Worm (Caenorhabditis elegans) whole organism, L4 larva: ENCODE measurements around the gene suex-1.
"Not testable (repeated sequence)": the region's sequence is repeated elsewhere in the genome, so short reads cannot be mapped to it uniquely, and the experiment has no call there.

ENCODE experiments used
- D1046.2 ChIP-seq: fragments of 200-800 bp; sonication (Bioruptor generic); IDR thresholded peaks from 2 replicates; pipeline ENCODE4 v1.3.6; 2022; ENCODE audit warnings: missing genetic modification characterization, missing compliant biosample characterization
- F10B5.3 ChIP-seq: sonication (generic microtip); optimal IDR thresholded peaks from 2 replicates; lab custom pipeline; 2016; ENCODE audit warnings: mild to moderate bottlenecking, missing genetic modification characterization, missing compliant biosample characterization
- F37D6.2 ChIP-seq: sonication (generic microtip); optimal IDR thresholded peaks from 2 replicates; lab custom pipeline; 2016; ENCODE audit warnings: mild to moderate bottlenecking, missing genetic modification characterization, missing compliant biosample characterization
- F49E8.2 ChIP-seq: sonication (generic microtip); optimal IDR thresholded peaks from 2 replicates; lab custom pipeline; 2016; ENCODE audit warnings: missing compliant biosample characterization, mild to moderate bottlenecking, missing genetic modification characterization, borderline replicate concordance
- Y75B8A.6 ChIP-seq: fragments of 200-800 bp; sonication (Bioruptor generic); IDR thresholded peaks from 2 replicates; pipeline ENCODE4 v1.3.6; 2022; ENCODE audit warnings: missing genetic modification reagents, missing genetic modification characterization, missing compliant biosample characterization
- attf-4 ChIP-seq: sonication (generic microtip); optimal IDR thresholded peaks from 3 replicates; lab custom pipeline; 2017; ENCODE audit warnings: missing biosample characterization, missing genetic modification characterization
- ceh-20 ChIP-seq: fragments of 200-800 bp; sonication (Bioruptor generic); IDR thresholded peaks from 2 replicates; pipeline ENCODE4 v1.3.6; 2022; ENCODE audit warnings: missing genetic modification reagents, missing genetic modification characterization, missing compliant biosample characterization
- ceh-28 ChIP-seq: fragments of 150-350 bp; optimal IDR thresholded peaks from 2 replicates; lab custom pipeline; 2014; ENCODE audit warnings: missing biosample characterization, missing genetic modification reagents, missing genetic modification characterization
- cey-2 ChIP-seq: sonication (generic microtip); optimal IDR thresholded peaks from 3 replicates; lab custom pipeline; 2017; ENCODE audit warnings: missing genetic modification characterization, mild to moderate bottlenecking, missing compliant biosample characterization, antibody characterized with exemption, borderline replicate concordance; ENCODE audit not compliant: insufficient read depth
- daf-19 ChIP-seq: fragments of 200-800 bp; sonication (Bioruptor generic); conservative IDR thresholded peaks from 2 replicates; pipeline ENCODE4 v1.3.6; 2022; ENCODE audit warnings: missing genetic modification characterization, missing compliant biosample characterization
- daf-8 ChIP-seq: fragments of 200-800 bp; sonication (Bioruptor generic); IDR thresholded peaks from 2 replicates; pipeline ENCODE4 v1.3.6; 2022; ENCODE audit warnings: missing genetic modification characterization, missing compliant biosample characterization
- dmd-8 ChIP-seq: fragments of 200-800 bp; sonication (Bioruptor generic); IDR thresholded peaks from 2 replicates; pipeline ENCODE4 v1.3.6; 2022; ENCODE audit warnings: missing genetic modification characterization, missing compliant biosample characterization
- dmd-9 ChIP-seq: fragments of 200-800 bp; sonication (Bioruptor generic); IDR thresholded peaks from 2 replicates; pipeline ENCODE4 v1.3.6; 2022; ENCODE audit warnings: missing genetic modification reagents, missing genetic modification characterization, missing compliant biosample characterization
- fkh-10 ChIP-seq: fragments of 150-350 bp; optimal IDR thresholded peaks from 2 replicates; lab custom pipeline; 2014; ENCODE audit warnings: missing biosample characterization, missing genetic modification reagents, missing genetic modification characterization
- gei-8 ChIP-seq: fragments of 200-800 bp; sonication (Bioruptor generic); optimal IDR thresholded peaks from 2 replicates; lab custom pipeline; 2018; ENCODE audit warnings: mild to moderate bottlenecking, missing genetic modification characterization, missing compliant biosample characterization
- hif-1 ChIP-seq, 2 experiments: sonication (generic microtip); optimal IDR thresholded peaks; 2 replicates each; lab custom pipeline; 2016 to 2017; ENCODE audit warnings: missing compliant biosample characterization in 2 of 2, missing genetic modification characterization in 2 of 2, missing genetic modification reagents in 2 of 2, missing genotype in 2 of 2, mild to moderate bottlenecking in 1 of 2
- hlh-11 ChIP-seq: fragments of 200-800 bp; sonication (Bioruptor generic); optimal IDR thresholded peaks from 2 replicates; lab custom pipeline; 2018; ENCODE audit warnings: mild to moderate bottlenecking, missing genetic modification characterization, missing compliant biosample characterization
- hlh-30 ChIP-seq: sonication (generic microtip); optimal IDR thresholded peaks from 2 replicates; lab custom pipeline; 2017; ENCODE audit warnings: antibody characterized with exemption, mild to moderate bottlenecking, missing genetic modification characterization, missing compliant biosample characterization; ENCODE audit not compliant: insufficient read depth
- hmg-1.1 ChIP-seq: fragments of 200-800 bp; sonication (Bioruptor generic); IDR thresholded peaks from 2 replicates; pipeline ENCODE4 v1.3.6; 2022; ENCODE audit warnings: missing genetic modification reagents, missing genetic modification characterization, missing compliant biosample characterization
- lin-1 ChIP-seq: fragments of 200-800 bp; sonication (Bioruptor generic); IDR thresholded peaks from 2 replicates; pipeline ENCODE4 v1.3.6; 2022; ENCODE audit warnings: missing genetic modification reagents, missing genetic modification characterization, missing compliant biosample characterization
- lin-13 ChIP-seq: fragments of 150-350 bp; optimal IDR thresholded peaks from 2 replicates; lab custom pipeline; 2014; ENCODE audit warnings: missing biosample characterization, missing genetic modification reagents, missing genetic modification characterization
- lin-38 ChIP-seq: fragments of 200-800 bp; sonication (Bioruptor generic); IDR thresholded peaks from 2 replicates; pipeline ENCODE4 v1.3.6; 2022; ENCODE audit warnings: missing genetic modification reagents, missing genetic modification characterization, missing compliant biosample characterization
- madf-5 ChIP-seq, 2 experiments: fragments of 200-800 bp; sonication (Bioruptor generic); IDR thresholded peaks; 2 replicates each; pipeline ENCODE4 v1.3.6; 2022; ENCODE audit warnings: missing compliant biosample characterization in 2 of 2, missing genetic modification characterization in 2 of 2
- mdl-1 ChIP-seq, 2 experiments: fragments of 150-350 bp in 1 of 2; sonication (generic microtip) in 1 of 2; optimal IDR thresholded peaks; 2 replicates each; lab custom pipeline; 2014 to 2017; ENCODE audit warnings: missing biosample characterization in 2 of 2, missing genetic modification characterization in 2 of 2
- mep-1 ChIP-seq: fragments of 150-350 bp; sonication (generic microtip); optimal IDR thresholded peaks from 3 replicates; lab custom pipeline; 2014; ENCODE audit warnings: missing biosample characterization, missing genetic modification characterization
- mes-2 ChIP-seq: sonication (generic microtip); optimal IDR thresholded peaks from 2 replicates; lab custom pipeline; 2016; ENCODE audit warnings: missing genotype, mild to moderate bottlenecking, missing genetic modification characterization, missing compliant biosample characterization; ENCODE audit not compliant: poor library complexity, severe bottlenecking
- nhr-102 ChIP-seq: sonication (generic microtip); optimal IDR thresholded peaks from 2 replicates; lab custom pipeline; 2016; ENCODE audit warnings: mild to moderate bottlenecking, missing genetic modification characterization, moderate library complexity, missing compliant biosample characterization
- nhr-41 ChIP-seq: fragments of 200-800 bp; sonication (Bioruptor generic); IDR thresholded peaks from 2 replicates; pipeline ENCODE4 v1.3.6; 2022; ENCODE audit warnings: missing genetic modification reagents, missing genetic modification characterization, missing compliant biosample characterization
- nhr-6 ChIP-seq: fragments of 150-350 bp; optimal IDR thresholded peaks from 2 replicates; lab custom pipeline; 2014; ENCODE audit warnings: missing biosample characterization, missing genetic modification characterization
- pha-4 ChIP-seq, 2 experiments: fragments of 150-350 bp in 1 of 2; fragments of 200-800 bp in 1 of 2; sonication (Bioruptor generic) in 1 of 2; IDR thresholded peaks in 1 of 2; optimal IDR thresholded peaks in 1 of 2; 2 replicates each; pipeline versions ENCODE4 v1.3.6 to Lab custom; 2014 to 2022; ENCODE audit warnings: missing genetic modification characterization in 2 of 2, missing genetic modification reagents in 2 of 2, missing biosample characterization in 1 of 2, missing compliant biosample characterization in 1 of 2
- pqm-1 ChIP-seq: sonication (generic microtip); optimal IDR thresholded peaks from 2 replicates; lab custom pipeline; 2017; ENCODE audit warnings: missing biosample characterization, missing genetic modification characterization
- snpc-4 ChIP-seq: fragments of 150-350 bp; optimal IDR thresholded peaks from 2 replicates; lab custom pipeline; 2014; ENCODE audit warnings: missing biosample characterization, missing genetic modification characterization
- tag-97 ChIP-seq: fragments of 200-800 bp; sonication (Bioruptor generic); IDR thresholded peaks from 2 replicates; pipeline ENCODE4 v1.3.6; 2022; ENCODE audit warnings: missing genetic modification characterization, missing compliant biosample characterization
- tra-1 ChIP-seq: fragments of 200-800 bp; sonication (Bioruptor generic); IDR thresholded peaks from 2 replicates; pipeline ENCODE4 v1.3.6; 2022; ENCODE audit warnings: missing genetic modification reagents, missing genetic modification characterization, missing compliant biosample characterization
- zfp-2 ChIP-seq: sonication (generic microtip); optimal IDR thresholded peaks from 2 replicates; lab custom pipeline; 2016; ENCODE audit warnings: mild to moderate bottlenecking, missing genetic modification characterization, missing compliant biosample characterization
- zip-11 ChIP-seq: fragments of 200-800 bp; sonication (Bioruptor generic); IDR thresholded peaks from 2 replicates; pipeline ENCODE4 v1.3.6; 2022; ENCODE audit warnings: missing genetic modification characterization, missing compliant biosample characterization
- zip-2 ChIP-seq: fragments of 150-350 bp; optimal IDR thresholded peaks from 2 replicates; lab custom pipeline; 2014; ENCODE audit warnings: missing biosample characterization, missing genetic modification characterization

Gene suex-1

DNA sequence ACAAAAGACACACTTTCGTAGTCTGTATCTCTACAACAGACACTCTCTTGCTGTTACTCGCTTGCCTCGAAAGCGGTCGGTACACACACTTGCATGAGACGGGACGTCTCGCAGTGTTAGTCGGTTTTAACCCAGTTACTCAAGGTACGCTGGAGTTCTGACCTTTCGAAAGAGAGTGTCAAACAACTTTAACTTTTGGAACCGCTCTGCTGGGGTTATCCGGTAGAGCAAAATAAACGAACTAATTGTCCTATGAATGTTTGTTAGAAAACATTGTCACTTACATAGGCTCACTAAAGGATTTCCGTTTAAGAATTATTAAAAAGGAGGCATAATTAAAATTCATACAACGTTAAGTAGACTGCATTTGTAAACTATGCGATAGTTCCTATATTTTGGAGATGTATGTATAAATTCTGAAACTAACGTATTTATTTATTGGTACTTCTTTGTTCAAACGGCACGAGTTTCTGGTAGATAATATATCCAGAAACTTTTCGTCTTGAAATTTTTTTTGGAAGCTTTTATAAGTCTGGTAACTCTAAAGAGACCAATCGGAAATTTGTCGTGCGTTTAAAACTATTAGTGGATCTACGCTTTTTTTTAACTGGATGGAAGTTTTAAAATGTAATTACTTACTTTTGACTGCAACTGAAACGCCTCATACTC is 45.6 kb upstream of the suex-1 start (continued):
- peak; percentile 93 for TF ChIP-seq F10B5.3 (tag; lab: Kevin White, UChicago)
- peak; percentile 76; the same call in 1 of the 2 replicates for TF ChIP-seq Y75B8A.6 (GFP tag; lab: Robert Waterston, UW)
- peak; percentile 69 to 89 for TF ChIP-seq hif-1 (tag; optimal IDR thresholded peaks at IDR 0.05; lab: Kevin White, UChicago)
- TF ChIP-seq hlh-11 (tag; lab: Kevin White, UChicago) = peak; percentile 97
- TF ChIP-seq pqm-1 = peak; percentile 67
- peak; percentile 93 for TF ChIP-seq nhr-6 (tag; lab: Kevin White, UChicago)
- TF ChIP-seq F49E8.2 (tag; lab: Kevin White, UChicago) = peak; percentile 82
- peak; percentile 63 for TF ChIP-seq attf-4 (tag; lab: Kevin White, UChicago)
- TF ChIP-seq dmd-8 (GFP tag; lab: Robert Waterston, UW) = peak; percentile 61; the same call in 1 of the 2 replicates
- peak; percentile 30; the same call in 1 of the 2 replicates for TF ChIP-seq tag-97 (GFP tag; lab: Robert Waterston, UW)
- TF ChIP-seq mdl-1 (tag; optimal IDR thresholded peaks at IDR 0.05; lab: Kevin White, UChicago) = peak; percentile 84 to 93
- TF ChIP-seq nhr-102 (tag; lab: Kevin White, UChicago) = peak; percentile 97
- peak; percentile 95 for TF ChIP-seq daf-19 (GFP tag; lab: Robert Waterston, UW)
- TF ChIP-seq madf-5 (GFP tag; IDR thresholded peaks at IDR 0.05; lab: Robert Waterston, UW) = peak in 1 of 2 experiments; percentile 33; a peak in 1 of 4 replicates
- peak; percentile 96 for TF ChIP-seq tra-1 (GFP tag; lab: Robert Waterston, UW)
- peak; percentile 95 for TF ChIP-seq lin-1 (GFP tag; lab: Robert Waterston, UW)
- peak; percentile 92 for TF ChIP-seq lin-13
- TF ChIP-seq snpc-4 = peak; percentile 99
- TF ChIP-seq daf-8 (GFP tag; lab: Robert Waterston, UW) = peak; percentile 84; the same call in 1 of the 2 replicates
- TF ChIP-seq mep-1 = peak; percentile 99
- TF ChIP-seq D1046.2 (GFP tag; lab: Robert Waterston, UW) = peak; percentile 93
- TF ChIP-seq zip-11 = 0 out of 2 replicates have a peak, but pooled peaks have one; percentile 7
- peak; percentile 98 for TF ChIP-seq fkh-10 (GFP tag; lab: Kevin White, UChicago)

DNA sequence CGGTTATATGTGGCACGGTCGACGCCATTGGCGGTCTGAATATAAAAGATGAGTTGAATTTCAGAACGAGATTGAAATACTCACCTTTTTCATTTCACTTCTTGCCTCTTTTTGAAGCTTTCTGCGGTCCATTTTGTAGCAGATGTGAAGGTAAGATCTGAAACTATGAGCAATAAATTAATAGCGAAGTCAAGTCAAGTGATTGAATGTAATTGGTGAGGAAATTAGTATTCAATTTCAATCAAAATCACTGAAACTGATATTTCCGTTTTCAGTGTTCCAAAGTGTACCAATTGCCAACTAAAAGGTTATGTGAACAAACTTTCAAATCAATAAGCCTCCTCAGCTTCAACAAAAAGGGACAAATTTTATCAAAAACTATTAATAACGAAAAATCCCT is 43.6 kb upstream of the suex-1 start, which contains the start of gene C17C3.24:
C17C3.24 (minus strand) TSS at position 101 of the 400 bp plus-strand sequence.
- TF ChIP-seq nhr-41 (GFP tag; lab: Robert Waterston, UW) (no peak), ceh-20 (no peak), zip-2 (tag; lab: Kevin White, UChicago) (no peak), zfp-2 (tag; lab: Kevin White, UChicago) (no peak), cey-2 (tag; lab: Kevin White, UChicago) (no peak)
- TF ChIP-seq, all 104 proteins: peak for 0

- TF ChIP-seq pha-4 (GFP tag; IDR thresholded peaks at IDR 0.05; lab: Robert Waterston, UW); pha-4 (tag; optimal IDR thresholded peaks at IDR 0.05; lab: Kevin White, UChicago); mdl-1 (tag; optimal IDR thresholded peaks at IDR 0.05; lab: Kevin White, UChicago); daf-19 (GFP tag; lab: Robert Waterston, UW): not testable (repeated sequence)
- TF ChIP-seq, all 104 proteins: peak for 0; not testable (repeated sequence) for 104
These were observed 42.1 kb upstream of the suex-1 start, which contains the start of gene hlh-27 for ce11 chrII:5540113-5540512. Gene hlh-27 (minus strand): TSS chrII:5540213.

DNA sequence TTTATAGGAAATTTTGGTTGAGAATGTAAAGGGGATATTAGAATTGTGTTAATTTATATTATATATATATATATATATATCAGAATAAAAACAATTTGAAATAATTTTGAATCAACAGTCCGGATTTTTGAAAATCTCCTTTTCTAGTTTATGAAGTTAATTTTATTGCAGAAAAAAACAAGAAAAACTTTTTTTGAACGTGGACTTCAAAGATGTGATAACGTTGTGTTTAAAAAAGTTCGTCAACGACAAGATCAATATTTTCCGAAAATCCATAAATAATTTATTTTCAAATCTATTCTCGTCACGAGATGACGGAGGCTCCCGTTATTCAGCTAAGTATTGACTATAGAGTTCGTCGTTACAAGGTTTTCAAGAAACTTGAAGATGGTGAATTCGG is 39.5 kb upstream of the suex-1 start, which contains the start of gene C17C3.11:
C17C3.11 (plus strand) TSS at position 301 of the 400 bp plus-strand sequence.
- TF ChIP-seq hlh-30 (tag; lab: Kevin White, UChicago) (no peak), daf-8 (GFP tag; lab: Robert Waterston, UW) (no peak), F37D6.2 (tag; lab: Kevin White, UChicago) (no peak), snpc-4 (no peak), nhr-41 (GFP tag; lab: Robert Waterston, UW) (no peak), dmd-9 (GFP tag; lab: Robert Waterston, UW) (no peak), D1046.2 (GFP tag; lab: Robert Waterston, UW) (no peak), mes-2 (no peak), lin-38 (no peak), gei-8 (GFP tag; lab: Kevin White, UChicago) (no peak), hmg-1.1 (no peak), pha-4 (GFP tag; IDR thresholded peaks at IDR 0.05; lab: Robert Waterston, UW) (no peak), pha-4 (tag; optimal IDR thresholded peaks at IDR 0.05; lab: Kevin White, UChicago) (no peak), ceh-28 (tag; lab: Kevin White, UChicago) (no peak), attf-4 (tag; lab: Kevin White, UChicago) (no peak), nhr-6 (tag; lab: Kevin White, UChicago) (no peak)
